Fruit fly (Drosophila melanogaster) whole organism, embryonic: ENCODE data around the gene CG7991.
A peak's percentile ranks its signal among the peaks of the same experiment; 100 is the strongest.

Experiments
- Asciz ChIP-seq: fragments of 200-800 bp; sonication (Bioruptor generic); optimal IDR thresholded peaks from 2 replicates; lab custom pipeline; 2017; ENCODE audit warnings: missing biosample characterization, mild to moderate bottlenecking, missing genetic modification characterization, missing genetic modification reagents
- Atf6 ChIP-seq: fragments of 200-800 bp; sonication (Bioruptor generic); IDR thresholded peaks from 2 replicates; pipeline ENCODE4 v1.3.6; 2022; ENCODE audit warnings: missing biosample characterization, missing genetic modification characterization
- Awh ChIP-seq: fragments of 200-800 bp; sonication (Bioruptor generic); IDR thresholded peaks from 2 replicates; pipeline ENCODE4, ENCODE4 v1.3.6; 2022; ENCODE audit warnings: missing biosample characterization, missing genetic modification characterization
- CG10431 ChIP-seq: fragments of 200-800 bp; sonication (Bioruptor generic); optimal IDR thresholded peaks from 3 replicates; lab custom pipeline; 2018; ENCODE audit warnings: missing biosample characterization, mild to moderate bottlenecking, missing genetic modification characterization
- CG10565 ChIP-seq: fragments of 200-800 bp; sonication (Bioruptor generic); optimal IDR thresholded peaks from 3 replicates; lab custom pipeline; 2016; ENCODE audit warnings: missing biosample characterization, mild to moderate bottlenecking, missing genetic modification characterization
- CG11085 ChIP-seq: fragments of 200-800 bp; sonication (Bioruptor generic); IDR thresholded peaks from 2 replicates; pipeline ENCODE4 v1.3.6; 2022; ENCODE audit warnings: missing biosample characterization, missing genetic modification characterization
- CG11247 ChIP-seq: fragments of 200-800 bp; sonication (Bioruptor generic); IDR thresholded peaks from 2 replicates; pipeline ENCODE4 v1.3.6; 2022; ENCODE audit warnings: missing biosample characterization, missing genetic modification characterization
- CG12219 ChIP-seq: fragments of 200-800 bp; sonication (Bioruptor generic); optimal IDR thresholded peaks from 3 replicates; lab custom pipeline; 2018; ENCODE audit warnings: missing biosample characterization, mild to moderate bottlenecking, missing genetic modification characterization
- CG12659 ChIP-seq: fragments of 200-800 bp; sonication (Bioruptor generic); optimal IDR thresholded peaks from 3 replicates; lab custom pipeline; 2017; ENCODE audit warnings: mild to moderate bottlenecking, missing biosample characterization, missing genetic modification reagents, missing genetic modification characterization
- CG13287 ChIP-seq: fragments of 200-800 bp; sonication (Bioruptor generic); IDR thresholded peaks from 2 replicates; pipeline ENCODE4 v1.3.6; 2022; ENCODE audit warnings: missing biosample characterization, missing genetic modification characterization; ENCODE audit not compliant: partially characterized antibody
- CG14014 ChIP-seq: fragments of 200-800 bp; sonication (Bioruptor generic); IDR thresholded peaks from 2 replicates; pipeline ENCODE4 v1.3.6; 2022; ENCODE audit warnings: missing biosample characterization, missing genetic modification characterization
- CG17568 ChIP-seq: fragments of 200-800 bp; sonication (Bioruptor generic); optimal IDR thresholded peaks from 2 replicates; lab custom pipeline; 2018; ENCODE audit warnings: missing biosample characterization, mild to moderate bottlenecking, missing genetic modification characterization, moderate library complexity
- CG18011 ChIP-seq: fragments of 200-800 bp; sonication (Bioruptor generic); optimal IDR thresholded peaks from 2 replicates; lab custom pipeline; 2017; ENCODE audit warnings: missing biosample characterization, missing genetic modification characterization, mild to moderate bottlenecking, moderate library complexity, missing genotype
- CG18764 ChIP-seq: fragments of 200-800 bp; sonication (Bioruptor generic); optimal IDR thresholded peaks from 3 replicates; lab custom pipeline; 2016; ENCODE audit warnings: missing biosample characterization, missing genetic modification characterization
- CG2678 ChIP-seq: fragments of 200-800 bp; sonication (Bioruptor generic); optimal IDR thresholded peaks from 3 replicates; lab custom pipeline; 2019; ENCODE audit warnings: missing biosample characterization, mild to moderate bottlenecking, missing genetic modification characterization, moderate library complexity
- CG2712 ChIP-seq: fragments of 200-800 bp; optimal IDR thresholded peaks from 3 replicates; lab custom pipeline; 2019; ENCODE audit warnings: missing biosample characterization, mild to moderate bottlenecking, missing genetic modification characterization, moderate library complexity
- CG2875 ChIP-seq: fragments of 200-800 bp; sonication (Bioruptor generic); optimal IDR thresholded peaks from 2 replicates; lab custom pipeline; 2017; ENCODE audit warnings: missing biosample characterization, mild to moderate bottlenecking, missing genetic modification characterization, missing genetic modification reagents
- CG31224 ChIP-seq: fragments of 200-800 bp; sonication (Bioruptor generic); IDR thresholded peaks from 2 replicates; pipeline ENCODE4 v1.3.6; 2022; ENCODE audit warnings: missing biosample characterization, missing genetic modification characterization
- CG31388 ChIP-seq: fragments of 200-800 bp; sonication (Bioruptor generic); optimal IDR thresholded peaks from 2 replicates; lab custom pipeline; 2016; ENCODE audit warnings: missing biosample characterization, missing genetic modification characterization
- CG3163 ChIP-seq: fragments of 200-800 bp; sonication (Bioruptor generic); optimal IDR thresholded peaks from 3 replicates; lab custom pipeline; 2016; ENCODE audit warnings: missing biosample characterization, missing genetic modification characterization
- CG34422 ChIP-seq: fragments of 200-800 bp; sonication (Bioruptor generic); IDR thresholded peaks from 3 replicates; pipeline ENCODE4 v1.3.6; 2022; ENCODE audit warnings: missing biosample characterization, missing genetic modification characterization
- CG6689 ChIP-seq: fragments of 200-800 bp; sonication (Bioruptor generic); IDR thresholded peaks from 2 replicates; pipeline ENCODE4 v1.3.6; 2022; ENCODE audit warnings: missing biosample characterization, missing genetic modification characterization
- CG8290 ChIP-seq, 3 experiments: fragments of 200-800 bp; sonication (Bioruptor generic); optimal IDR thresholded peaks; 2 replicates each; lab custom pipeline; 2016 to 2019; ENCODE audit warnings: missing biosample characterization in 3 of 3, missing genetic modification characterization in 3 of 3, mild to moderate bottlenecking in 2 of 3, moderate library complexity in 1 of 3
- CG8924 ChIP-seq: fragments of 200-800 bp; optimal IDR thresholded peaks from 3 replicates; lab custom pipeline; 2019; ENCODE audit warnings: missing biosample characterization, mild to moderate bottlenecking, missing genetic modification characterization, moderate library complexity
- CG9609 ChIP-seq: fragments of 200-800 bp; sonication (Bioruptor generic); optimal IDR thresholded peaks from 3 replicates; lab custom pipeline; 2016; ENCODE audit warnings: missing biosample characterization, missing genetic modification characterization
- Chrac-16 ChIP-seq: fragments of 200-800 bp; sonication (Bioruptor generic); optimal IDR thresholded peaks from 3 replicates; lab custom pipeline; 2016; ENCODE audit warnings: missing biosample characterization, missing genetic modification characterization
- D ChIP-seq, 2 experiments: fragments of 200-800 bp in 1 of 2; fragments of >200 bp in 1 of 2; sonication (Bioruptor generic) in 1 of 2; optimal IDR thresholded peaks; 2 replicates in 1 of 2; 3 replicates in 1 of 2; lab custom pipeline; 2017; ENCODE audit warnings: mild to moderate bottlenecking in 1 of 2, missing biosample characterization in 1 of 2, missing genetic modification characterization in 1 of 2, missing genetic modification reagents in 1 of 2
- Hand ChIP-seq: fragments of 200-800 bp; sonication (Bioruptor generic); optimal IDR thresholded peaks from 2 replicates; lab custom pipeline; 2017; ENCODE audit warnings: mild to moderate bottlenecking, missing biosample characterization, missing genetic modification reagents, missing genetic modification characterization
- Hr3 ChIP-seq: fragments of 200-800 bp; sonication (Bioruptor generic); optimal IDR thresholded peaks from 3 replicates; lab custom pipeline; 2016; ENCODE audit warnings: missing biosample characterization, missing genetic modification characterization
- Hr78 ChIP-seq, 2 experiments: fragments of 200-800 bp in 1 of 2; fragments of >200 bp in 1 of 2; sonication (Bioruptor generic) in 1 of 2; optimal IDR thresholded peaks; 2 replicates each; lab custom pipeline; 2017 to 2019; ENCODE audit warnings: missing biosample characterization in 2 of 2, missing genetic modification characterization in 2 of 2, mild to moderate bottlenecking in 1 of 2, moderate library complexity in 1 of 2
- Opbp ChIP-seq: fragments of 200-800 bp; sonication (Bioruptor generic); IDR thresholded peaks from 3 replicates; pipeline ENCODE4 v1.3.6; 2022; ENCODE audit warnings: missing biosample characterization, missing genetic modification characterization; ENCODE audit not compliant: partially characterized antibody
- Rfx ChIP-seq: fragments of 200-800 bp; sonication (Bioruptor generic); IDR thresholded peaks from 2 replicates; pipeline ENCODE4 v1.3.6; 2022; ENCODE audit warnings: missing biosample characterization, missing genetic modification characterization
- Tbp ChIP-seq: fragments of >200 bp; optimal IDR thresholded peaks from 2 replicates; lab custom pipeline; 2018; ENCODE audit warnings: missing biosample characterization, missing genetic modification characterization
- br ChIP-seq: fragments of >200 bp; optimal IDR thresholded peaks from 2 replicates; lab custom pipeline; 2017
- cato ChIP-seq: fragments of 200-800 bp; sonication (Bioruptor generic); optimal IDR thresholded peaks from 2 replicates; lab custom pipeline; 2016; ENCODE audit warnings: missing biosample characterization, missing genetic modification characterization, borderline replicate concordance
- chif ChIP-seq, 2 experiments: fragments of 200-800 bp; sonication (Bioruptor generic); optimal IDR thresholded peaks; 3 replicates each; lab custom pipeline; 2016; ENCODE audit warnings: missing biosample characterization in 2 of 2, missing genetic modification characterization in 2 of 2
- cwo ChIP-seq: fragments of 200-800 bp; sonication (Bioruptor generic); optimal IDR thresholded peaks from 3 replicates; lab custom pipeline; 2017; ENCODE audit warnings: missing biosample characterization, missing genetic modification characterization, mild to moderate bottlenecking, moderate library complexity, missing genetic modification reagents
- dimm ChIP-seq: fragments of 200-800 bp; sonication (Bioruptor generic); IDR thresholded peaks from 2 replicates; pipeline ENCODE4 v1.3.6; 2022; ENCODE audit warnings: missing biosample characterization, missing genetic modification characterization
- dm ChIP-seq: fragments of 200-800 bp; sonication (Bioruptor generic); optimal IDR thresholded peaks from 3 replicates; lab custom pipeline; 2016; ENCODE audit warnings: missing biosample characterization, missing genetic modification characterization
- gfzf ChIP-seq: fragments of 200-800 bp; sonication (Bioruptor generic); optimal IDR thresholded peaks from 2 replicates; lab custom pipeline; 2016; ENCODE audit warnings: missing biosample characterization, mild to moderate bottlenecking, missing genetic modification characterization, moderate library complexity
- grau ChIP-seq: fragments of 200-800 bp; optimal IDR thresholded peaks from 3 replicates; lab custom pipeline; 2019; ENCODE audit warnings: missing biosample characterization, mild to moderate bottlenecking, missing genetic modification characterization, moderate library complexity
- gt ChIP-seq: fragments of 200-800 bp; sonication (Bioruptor generic); IDR thresholded peaks from 2 replicates; pipeline ENCODE4 v1.3.6; 2022; ENCODE audit warnings: missing biosample characterization, missing genetic modification characterization
- kah ChIP-seq: fragments of 200-800 bp; sonication (Bioruptor generic); optimal IDR thresholded peaks from 2 replicates; lab custom pipeline; 2018; ENCODE audit warnings: missing biosample characterization, mild to moderate bottlenecking, missing genetic modification characterization
- nom ChIP-seq: fragments of 200-800 bp; sonication (Bioruptor generic); optimal IDR thresholded peaks from 2 replicates; lab custom pipeline; 2017; ENCODE audit warnings: missing biosample characterization, missing genetic modification characterization, mild to moderate bottlenecking, moderate library complexity, missing genetic modification reagents
- odd ChIP-seq: fragments of 200-800 bp; sonication (Bioruptor generic); optimal IDR thresholded peaks from 2 replicates; lab custom pipeline; 2017; ENCODE audit warnings: missing biosample characterization, mild to moderate bottlenecking, missing genetic modification characterization
- p53 ChIP-seq: fragments of 200-800 bp; sonication (Bioruptor generic); optimal IDR thresholded peaks from 2 replicates; lab custom pipeline; 2016; ENCODE audit warnings: missing biosample characterization, missing genetic modification characterization
- seq ChIP-seq: fragments of 200-800 bp; sonication (Bioruptor generic); IDR thresholded peaks from 2 replicates; pipeline ENCODE4 v1.3.6; 2022; ENCODE audit warnings: missing biosample characterization, missing genetic modification characterization
- slou ChIP-seq: fragments of 200-800 bp; sonication (Bioruptor generic); optimal IDR thresholded peaks from 3 replicates; lab custom pipeline; 2016; ENCODE audit warnings: missing biosample characterization, missing genetic modification characterization
- stwl ChIP-seq: fragments of 200-800 bp; sonication (Bioruptor generic); optimal IDR thresholded peaks from 3 replicates; lab custom pipeline; 2018; ENCODE audit warnings: missing biosample characterization, mild to moderate bottlenecking, missing genetic modification characterization, moderate library complexity
- vfl ChIP-seq: fragments of 200-800 bp; sonication (Bioruptor generic); optimal IDR thresholded peaks from 2 replicates; lab custom pipeline; 2016; ENCODE audit warnings: missing biosample characterization, missing genetic modification characterization

The CG7991 gene

DNA sequence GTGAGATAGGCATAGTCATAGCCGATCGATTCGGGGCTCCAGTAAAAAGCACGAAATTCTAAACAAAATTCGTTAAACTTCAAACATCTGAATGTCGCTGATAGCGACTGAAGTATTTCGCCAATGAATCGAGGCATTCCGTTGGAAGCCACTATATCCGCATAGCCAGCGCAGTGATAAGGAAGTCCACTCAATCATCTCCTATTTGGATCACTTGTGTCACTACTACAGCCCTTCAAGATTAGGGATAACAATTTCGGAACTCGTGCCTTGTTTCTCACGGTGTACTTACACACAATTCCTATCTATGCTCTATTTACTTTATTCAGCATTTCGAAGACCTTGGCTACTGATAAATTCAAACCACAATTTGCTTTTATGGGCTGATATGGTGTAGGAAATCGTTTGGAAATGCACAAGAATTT lies 63.4 kb downstream of the CG7991 start, which contains the start of gene PIG-Wb (continued):
- TF ChIP-seq vfl = no peak
- no peak for TF ChIP-seq CG3163 (GFP tag; lab: Kevin White, UChicago)
- no peak for TF ChIP-seq grau (tag; lab: Kevin White, UChicago)
- no peak for TF ChIP-seq CG31224 (GFP tag; lab: Robert Waterston, UW)
- TF ChIP-seq CG31388 (GFP tag; lab: Kevin White, UChicago) = no peak
- no peak for TF ChIP-seq gt (GFP tag; lab: Robert Waterston, UW)
- TF ChIP-seq Awh = no peak
- no peak for TF ChIP-seq stwl (tag; lab: Kevin White, UChicago)
- no peak for TF ChIP-seq CG13287 (GFP tag; lab: Robert Waterston, UW)
- TF ChIP-seq CG10431 (GFP tag; lab: Kevin White, UChicago) = no peak
- TF ChIP-seq CG2678 (tag; lab: Kevin White, UChicago) = peak; percentile 57
- TF ChIP-seq Hand (GFP tag; lab: Kevin White, UChicago) = no peak
- TF ChIP-seq seq (GFP tag; lab: Robert Waterston, UW) = 0 out of 2 replicates have a peak, but pooled peaks have one; percentile 21
- no peak for TF ChIP-seq CG11247 (GFP tag; lab: Robert Waterston, UW)
- TF ChIP-seq CG18011 (GFP tag; lab: Kevin White, UChicago) = no peak
- TF ChIP-seq cato = no peak
- 0 out of 2 replicates have a peak, but pooled peaks have one; percentile 3 for TF ChIP-seq Rfx (GFP tag; lab: Robert Waterston, UW)
- TF ChIP-seq dimm (GFP tag; lab: Robert Waterston, UW) = no peak
- no peak for TF ChIP-seq Opbp (GFP tag; lab: Robert Waterston, UW)
- no peak for TF ChIP-seq CG9609 (GFP tag; lab: Kevin White, UChicago)
- no peak for TF ChIP-seq slou (GFP tag; lab: Kevin White, UChicago)
- TF ChIP-seq CG14014 (GFP tag; lab: Robert Waterston, UW) = 0 out of 2 replicates have a peak, but pooled peaks have one; percentile 32
- no peak for TF ChIP-seq CG6689 (GFP tag; lab: Robert Waterston, UW)
- no peak for TF ChIP-seq CG2875 (GFP tag; lab: Kevin White, UChicago)
- no peak for TF ChIP-seq p53 (GFP tag; lab: Kevin White, UChicago)
- TF ChIP-seq CG12659 (GFP tag; lab: Kevin White, UChicago) = no peak
- TF ChIP-seq Atf6 (GFP tag; lab: Robert Waterston, UW) = no peak
- TF ChIP-seq dm (GFP tag; lab: Kevin White, UChicago) = no peak
- no peak for TF ChIP-seq D (optimal IDR thresholded peaks at IDR 0.05; lab: Kevin White, UChicago)
- no peak for TF ChIP-seq D (GFP tag; optimal IDR thresholded peaks at IDR 0.05; lab: Kevin White, UChicago)
- no peak for TF ChIP-seq Hr78 (GFP tag; optimal IDR thresholded peaks at IDR 0.05; lab: Kevin White, UChicago)
- no peak for TF ChIP-seq br
- TF ChIP-seq cwo (GFP tag; lab: Kevin White, UChicago) = peak; percentile 17
- TF ChIP-seq CG34422 (GFP tag; lab: Robert Waterston, UW) = no peak
- TF ChIP-seq CG11085 (GFP tag; lab: Robert Waterston, UW) = no peak
- TF ChIP-seq Asciz (GFP tag; lab: Kevin White, UChicago) = peak; percentile 50
- TF ChIP-seq odd (GFP tag; lab: Kevin White, UChicago) = peak; percentile 2
- no peak for TF ChIP-seq CG8290 (GFP tag; optimal IDR thresholded peaks at IDR 0.05; lab: Kevin White, UChicago)
- peak in 1 of 2 experiments; percentile 50 for TF ChIP-seq CG8290 (tag; optimal IDR thresholded peaks at IDR 0.05; lab: Kevin White, UChicago)
- peak; percentile 14 for TF ChIP-seq CG12219
- TF ChIP-seq Hr3 (GFP tag; lab: Kevin White, UChicago) = no peak
- TF ChIP-seq Chrac-16 (GFP tag; lab: Kevin White, UChicago) = no peak
- TF ChIP-seq CG10565 = no peak
- TF ChIP-seq nom (GFP tag; lab: Kevin White, UChicago) = no peak
- TF ChIP-seq CG18764 = no peak
- TF ChIP-seq Tbp = no peak
- TF ChIP-seq gfzf (GFP tag; lab: Kevin White, UChicago) = no peak
- TF ChIP-seq CG8924 (tag; lab: Kevin White, UChicago) = peak; percentile 7
- TF ChIP-seq chif (GFP tag; optimal IDR thresholded peaks at IDR 0.05; lab: Kevin White, UChicago) = no peak
- no peak for TF ChIP-seq CG17568
- no peak for TF ChIP-seq CG2712 (tag; lab: Kevin White, UChicago)
- TF ChIP-seq kah (GFP tag; lab: Kevin White, UChicago) = no peak
